Fruit fly (Drosophila melanogaster): ENCODE data around the gene CG32444.

Gene CG32444

DNA sequence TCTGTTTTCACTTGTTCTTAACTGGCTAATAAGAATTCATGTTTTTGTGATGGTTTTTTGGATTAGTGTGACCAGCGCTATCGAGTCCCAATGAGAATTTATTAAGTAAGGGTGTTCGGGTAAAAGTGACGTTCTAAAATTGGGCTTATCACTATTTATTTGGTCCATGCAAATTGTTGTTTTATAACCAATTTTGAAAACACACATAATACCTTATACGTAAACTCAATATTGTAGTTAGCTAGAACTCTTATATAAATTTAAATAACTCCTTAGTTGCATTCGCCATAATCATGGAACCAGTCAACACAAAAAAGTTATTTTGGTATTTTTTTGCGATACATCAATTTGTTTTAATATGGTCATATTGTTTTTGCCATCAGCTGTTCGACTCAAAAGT is 42.9 kb downstream of the CG32444 start, which contains the start of the genes Als2 and CG11248 (continued):
- peak; percentile 70 for TF ChIP-seq HmgZ (tag; optimal IDR thresholded peaks at IDR 0.05)
- no peak for TF ChIP-seq Poxn (GFP tag; IDR thresholded peaks at IDR 0.05)
- no peak for TF ChIP-seq CG7928 (GFP tag; optimal IDR thresholded peaks at IDR 0.05)
- TF ChIP-seq CG18619 (GFP tag; optimal IDR thresholded peaks at IDR 0.05) = peak; percentile 47
- TF ChIP-seq CG2120 (GFP tag; optimal IDR thresholded peaks at IDR 0.05) = peak; percentile 87
- peak; percentile 67 for TF ChIP-seq bcd (GFP tag; optimal IDR thresholded peaks at IDR 0.05)
- TF ChIP-seq Scr (GFP tag; IDR thresholded peaks at IDR 0.05; ENCODE audit: partially characterized antibody) = no peak
- peak; percentile 23 for TF ChIP-seq gcm2 (GFP tag; optimal IDR thresholded peaks at IDR 0.05)
- TF ChIP-seq CG14710 (tag; optimal IDR thresholded peaks at IDR 0.05) = peak; percentile 88
- TF ChIP-seq fd3F (GFP tag; optimal IDR thresholded peaks at IDR 0.05) = peak; percentile 70
- TF ChIP-seq Ada2b (GFP tag; IDR thresholded peaks at IDR 0.05) = peak; percentile 62
- TF ChIP-seq CG6254 (GFP tag; optimal IDR thresholded peaks at IDR 0.05) = no peak
- peak; percentile 64; the same call in 2 of the 3 replicates for TF ChIP-seq CG11093 (GFP tag; IDR thresholded peaks at IDR 0.05)
- no peak for TF ChIP-seq run (tag; optimal IDR thresholded peaks at IDR 0.05)
- no peak; the same call in 1 of the 2 replicates for TF ChIP-seq ap (GFP tag; IDR thresholded peaks at IDR 0.05)
- TF ChIP-seq CHES-1-like (GFP tag; optimal IDR thresholded peaks at IDR 0.05) = peak; percentile 77
- TF ChIP-seq NC2α (GFP tag; optimal IDR thresholded peaks at IDR 0.05) = no peak
- peak; percentile 84 for TF ChIP-seq dmrt11E (tag; optimal IDR thresholded peaks at IDR 0.05)
- no peak for TF ChIP-seq CG16779 (GFP tag; IDR thresholded peaks at IDR 0.05)
- no peak for TF ChIP-seq Jarid2 (GFP tag; optimal IDR thresholded peaks at IDR 0.05)
- no peak for TF ChIP-seq zen2 (GFP tag; IDR thresholded peaks at IDR 0.05; ENCODE audit: partially characterized antibody)
- peak; percentile 72 for TF ChIP-seq bab2 (GFP tag; optimal IDR thresholded peaks at IDR 0.05)
- peak; percentile 52 for TF ChIP-seq Usf (GFP tag; optimal IDR thresholded peaks at IDR 0.05)
- TF ChIP-seq CG12391 (tag; optimal IDR thresholded peaks at IDR 0.05) = peak; percentile 88
- peak; percentile 36 for TF ChIP-seq CG12299 (tag; optimal IDR thresholded peaks at IDR 0.05)
- TF ChIP-seq bowl (GFP tag; IDR thresholded peaks at IDR 0.05) = no peak
- TF ChIP-seq CG34224 (GFP tag; IDR thresholded peaks at IDR 0.05; ENCODE audit: partially characterized antibody) = no peak
- TF ChIP-seq CG13287 (GFP tag; IDR thresholded peaks at IDR 0.05; ENCODE audit: partially characterized antibody) = 0 out of 2 replicates have a peak, but pooled peaks have one; percentile 8
- TF ChIP-seq Nf-YC (tag; optimal IDR thresholded peaks at IDR 0.05) = no peak
- TF ChIP-seq Ssrp (tag; optimal IDR thresholded peaks at IDR 0.05) = peak; percentile 80
- no peak for TF ChIP-seq Optix (GFP tag; IDR thresholded peaks at IDR 0.05)
- TF ChIP-seq peb (GFP tag; IDR thresholded peaks at IDR 0.05) = peak; percentile 41; the same call in 1 of the 2 replicates
- TF ChIP-seq hkb (optimal IDR thresholded peaks at IDR 0.05) = no peak
- TF ChIP-seq hkb (GFP tag; IDR thresholded peaks at IDR 0.05) = peak; percentile 61
- TF ChIP-seq CkIIα-i1 (GFP tag; IDR thresholded peaks at IDR 0.05) = no peak
- TF ChIP-seq YL-1 (GFP tag; optimal IDR thresholded peaks at IDR 0.05) = peak; percentile 65
- no peak for TF ChIP-seq ac (GFP tag; optimal IDR thresholded peaks at IDR 0.05)
- TF ChIP-seq stc (GFP tag; IDR thresholded peaks at IDR 0.05) = 0 out of 2 replicates have a peak, but pooled peaks have one; percentile 22
- no peak for TF ChIP-seq Bgb (GFP tag; IDR thresholded peaks at IDR 0.05; ENCODE audit: partially characterized antibody)
- TF ChIP-seq CG17612 (GFP tag; IDR thresholded peaks at IDR 0.05) = peak; percentile 30; the same call in 1 of the 2 replicates
- TF ChIP-seq Ptx1 (GFP tag; IDR thresholded peaks at IDR 0.05) = peak; percentile 80
- peak; percentile 66 for TF ChIP-seq Atf-2 (GFP tag; optimal IDR thresholded peaks at IDR 0.05)
- peak; percentile 30; the same call in 1 of the 2 replicates for TF ChIP-seq Atf6 (GFP tag; IDR thresholded peaks at IDR 0.05)
- no peak for TF ChIP-seq MTF-1 (GFP tag; optimal IDR thresholded peaks at IDR 0.05; ENCODE audit: borderline replicate concordance)
- peak; percentile 58 for TF ChIP-seq CG18476 (GFP tag; optimal IDR thresholded peaks at IDR 0.05)
- peak; percentile 60 for TF ChIP-seq jumu (GFP tag; optimal IDR thresholded peaks at IDR 0.05)
- no peak for TF ChIP-seq Kr (GFP tag; optimal IDR thresholded peaks at IDR 0.05)
- TF ChIP-seq CG4328 (GFP tag; optimal IDR thresholded peaks at IDR 0.05) = no peak
- no peak for TF ChIP-seq CG10565 (GFP tag; optimal IDR thresholded peaks at IDR 0.05)
- peak; percentile 51 for TF ChIP-seq CG31388 (GFP tag; optimal IDR thresholded peaks at IDR 0.05)
- TF ChIP-seq CG3163 (GFP tag; optimal IDR thresholded peaks at IDR 0.05) = peak; percentile 17
